Worm (Caenorhabditis elegans) whole organism, L4 larva: ENCODE data around the gene erp-44.2.

Source experiments
- F10B5.3 ChIP-seq: sonication (generic microtip); optimal IDR thresholded peaks from 2 replicates; lab custom pipeline; 2016; ENCODE audit warnings: mild to moderate bottlenecking, missing genetic modification characterization, missing compliant biosample characterization
- F37D6.2 ChIP-seq: sonication (generic microtip); optimal IDR thresholded peaks from 2 replicates; lab custom pipeline; 2016; ENCODE audit warnings: mild to moderate bottlenecking, missing genetic modification characterization, missing compliant biosample characterization
- Y48G9A.11 ChIP-seq: fragments of 200-800 bp; sonication (Bioruptor generic); IDR thresholded peaks from 2 replicates; pipeline ENCODE4 v1.3.6; 2022; ENCODE audit warnings: missing genetic modification reagents, missing genetic modification characterization, missing compliant biosample characterization
- Y5F2A.4 ChIP-seq: fragments of 200-800 bp; sonication (Bioruptor generic); optimal IDR thresholded peaks from 2 replicates; lab custom pipeline; 2018; ENCODE audit warnings: mild to moderate bottlenecking, missing genetic modification characterization, missing compliant biosample characterization
- ZK337.2 ChIP-seq: fragments of 200-800 bp; sonication (Bioruptor generic); IDR thresholded peaks from 2 replicates; pipeline ENCODE4 v1.3.6; 2022; ENCODE audit warnings: missing genetic modification reagents, missing genetic modification characterization, missing compliant biosample characterization
- ZK546.5 ChIP-seq, 2 experiments: sonication (generic microtip); optimal IDR thresholded peaks; 2 replicates each; lab custom pipeline; 2017; ENCODE audit warnings: missing biosample characterization in 2 of 2, missing genetic modification characterization in 2 of 2
- aha-1 ChIP-seq: fragments of 150-350 bp; peaks from one replicate; lab custom pipeline; 2014; ENCODE audit warnings: missing biosample characterization, missing genetic modification characterization
- ceh-28 ChIP-seq: fragments of 150-350 bp; optimal IDR thresholded peaks from 2 replicates; lab custom pipeline; 2014; ENCODE audit warnings: missing biosample characterization, missing genetic modification reagents, missing genetic modification characterization
- cey-2 ChIP-seq: sonication (generic microtip); optimal IDR thresholded peaks from 3 replicates; lab custom pipeline; 2017; ENCODE audit warnings: missing genetic modification characterization, mild to moderate bottlenecking, missing compliant biosample characterization, antibody characterized with exemption, borderline replicate concordance; ENCODE audit not compliant: insufficient read depth
- daf-16 ChIP-seq, 3 experiments: sonication (generic microtip); optimal IDR thresholded peaks; 2 replicates each; lab custom pipeline; 2016 to 2017; ENCODE audit warnings: missing genetic modification characterization in 3 of 3, missing genetic modification reagents in 3 of 3, mild to moderate bottlenecking in 2 of 3, missing compliant biosample characterization in 2 of 3, missing biosample characterization in 1 of 3, moderate library complexity in 1 of 3
- daf-8 ChIP-seq: fragments of 200-800 bp; sonication (Bioruptor generic); IDR thresholded peaks from 2 replicates; pipeline ENCODE4 v1.3.6; 2022; ENCODE audit warnings: missing genetic modification characterization, missing compliant biosample characterization
- dmd-6 ChIP-seq: fragments of 200-800 bp; sonication (Bioruptor generic); IDR thresholded peaks from 2 replicates; pipeline ENCODE4 v1.3.6; 2022; ENCODE audit warnings: missing genetic modification reagents, missing genetic modification characterization, missing compliant biosample characterization
- dpl-1 ChIP-seq: fragments of 150-350 bp; optimal IDR thresholded peaks from 2 replicates; lab custom pipeline; 2014; ENCODE audit warnings: missing biosample characterization, missing genetic modification reagents, missing genetic modification characterization
- dve-1 ChIP-seq: sonication (generic microtip); optimal IDR thresholded peaks from 2 replicates; lab custom pipeline; 2017; ENCODE audit warnings: antibody characterized with exemption, mild to moderate bottlenecking, missing genetic modification characterization, missing compliant biosample characterization; ENCODE audit not compliant: insufficient read depth
- fkh-10 ChIP-seq: fragments of 150-350 bp; optimal IDR thresholded peaks from 2 replicates; lab custom pipeline; 2014; ENCODE audit warnings: missing biosample characterization, missing genetic modification reagents, missing genetic modification characterization
- gei-8 ChIP-seq: fragments of 200-800 bp; sonication (Bioruptor generic); optimal IDR thresholded peaks from 2 replicates; lab custom pipeline; 2018; ENCODE audit warnings: mild to moderate bottlenecking, missing genetic modification characterization, missing compliant biosample characterization
- hif-1 ChIP-seq, 2 experiments: sonication (generic microtip); optimal IDR thresholded peaks; 2 replicates each; lab custom pipeline; 2016 to 2017; ENCODE audit warnings: missing compliant biosample characterization in 2 of 2, missing genetic modification characterization in 2 of 2, missing genetic modification reagents in 2 of 2, missing genotype in 2 of 2, mild to moderate bottlenecking in 1 of 2
- hlh-11 ChIP-seq: fragments of 200-800 bp; sonication (Bioruptor generic); optimal IDR thresholded peaks from 2 replicates; lab custom pipeline; 2018; ENCODE audit warnings: mild to moderate bottlenecking, missing genetic modification characterization, missing compliant biosample characterization
- hlh-30 ChIP-seq: sonication (generic microtip); optimal IDR thresholded peaks from 2 replicates; lab custom pipeline; 2017; ENCODE audit warnings: antibody characterized with exemption, mild to moderate bottlenecking, missing genetic modification characterization, missing compliant biosample characterization; ENCODE audit not compliant: insufficient read depth
- lin-13 ChIP-seq: fragments of 150-350 bp; optimal IDR thresholded peaks from 2 replicates; lab custom pipeline; 2014; ENCODE audit warnings: missing biosample characterization, missing genetic modification reagents, missing genetic modification characterization
- lin-29 ChIP-seq: fragments of 200-800 bp; sonication (Bioruptor generic); IDR thresholded peaks from 2 replicates; pipeline ENCODE4 v1.3.6; 2022; ENCODE audit warnings: missing genetic modification reagents, missing genetic modification characterization, missing compliant biosample characterization
- lin-38 ChIP-seq: fragments of 200-800 bp; sonication (Bioruptor generic); IDR thresholded peaks from 2 replicates; pipeline ENCODE4 v1.3.6; 2022; ENCODE audit warnings: missing genetic modification reagents, missing genetic modification characterization, missing compliant biosample characterization
- lsy-2 ChIP-seq, 2 experiments: fragments of 150-350 bp in 1 of 2; sonication (generic microtip) in 1 of 2; optimal IDR thresholded peaks; 2 replicates each; lab custom pipeline; 2014 to 2017; ENCODE audit warnings: missing biosample characterization in 2 of 2, missing genetic modification characterization in 2 of 2
- mdt-29 ChIP-seq: fragments of 200-800 bp; sonication (Bioruptor generic); IDR thresholded peaks from 2 replicates; pipeline ENCODE4 v1.3.6; 2022; ENCODE audit warnings: missing genetic modification reagents, missing genetic modification characterization, missing compliant biosample characterization
- mep-1 ChIP-seq: fragments of 150-350 bp; sonication (generic microtip); optimal IDR thresholded peaks from 3 replicates; lab custom pipeline; 2014; ENCODE audit warnings: missing biosample characterization, missing genetic modification characterization
- mes-2 ChIP-seq: sonication (generic microtip); optimal IDR thresholded peaks from 2 replicates; lab custom pipeline; 2016; ENCODE audit warnings: missing genotype, mild to moderate bottlenecking, missing genetic modification characterization, missing compliant biosample characterization; ENCODE audit not compliant: poor library complexity, severe bottlenecking
- mxl-2 ChIP-seq: fragments of 200-800 bp; sonication (Bioruptor generic); conservative IDR thresholded peaks from 2 replicates; pipeline ENCODE4 v1.3.6; 2022; ENCODE audit warnings: missing genetic modification reagents, missing genetic modification characterization, missing compliant biosample characterization
- mxl-3 ChIP-seq: fragments of 200-800 bp; sonication (Bioruptor generic); optimal IDR thresholded peaks from 2 replicates; lab custom pipeline; 2018; ENCODE audit warnings: mild to moderate bottlenecking, missing genetic modification characterization, missing compliant biosample characterization
- nhr-237 ChIP-seq: sonication (generic microtip); optimal IDR thresholded peaks from 2 replicates; lab custom pipeline; 2017; ENCODE audit warnings: missing biosample characterization, missing genetic modification characterization
- nhr-28 ChIP-seq: fragments of 150-350 bp; optimal IDR thresholded peaks from 2 replicates; lab custom pipeline; 2014; ENCODE audit warnings: missing biosample characterization, missing genetic modification characterization
- nhr-48 ChIP-seq: sonication (generic microtip); optimal IDR thresholded peaks from 2 replicates; lab custom pipeline; 2016; ENCODE audit warnings: mild to moderate bottlenecking, missing genetic modification characterization, missing compliant biosample characterization
- nhr-6 ChIP-seq: fragments of 150-350 bp; optimal IDR thresholded peaks from 2 replicates; lab custom pipeline; 2014; ENCODE audit warnings: missing biosample characterization, missing genetic modification characterization
- pqm-1 ChIP-seq: sonication (generic microtip); optimal IDR thresholded peaks from 2 replicates; lab custom pipeline; 2017; ENCODE audit warnings: missing biosample characterization, missing genetic modification characterization
- rbr-2 ChIP-seq: sonication (generic microtip); optimal IDR thresholded peaks from 2 replicates; lab custom pipeline; 2016; ENCODE audit warnings: missing genotype, missing genetic modification characterization, missing compliant biosample characterization
- snpc-1.2 ChIP-seq: fragments of 200-800 bp; sonication (Bioruptor generic); IDR thresholded peaks from 2 replicates; pipeline ENCODE4 v1.3.6; 2022; ENCODE audit warnings: missing genetic modification reagents, missing genetic modification characterization, missing compliant biosample characterization
- unc-130 ChIP-seq: sonication (generic microtip); optimal IDR thresholded peaks from 2 replicates; lab custom pipeline; 2016; ENCODE audit warnings: missing genetic modification reagents, missing genetic modification characterization, missing compliant biosample characterization
- unc-62 ChIP-seq, 3 experiments: fragments of 150-350 bp in 1 of 3; sonication (generic microtip); optimal IDR thresholded peaks in 2 of 3; peaks in 1 of 3; 1 replicate in 1 of 3; 2 replicates in 2 of 3; lab custom pipeline; 2014 to 2017; ENCODE audit warnings: missing biosample characterization in 3 of 3, missing genetic modification characterization in 3 of 3, missing genetic modification reagents in 3 of 3, missing genotype in 1 of 3
- zfp-3 ChIP-seq: fragments of 200-800 bp; sonication (Bioruptor generic); conservative IDR thresholded peaks from 2 replicates; pipeline ENCODE4 v1.3.6; 2022; ENCODE audit warnings: missing genetic modification reagents, missing genetic modification characterization, missing compliant biosample characterization
- ztf-7 ChIP-seq: fragments of 150-350 bp; optimal IDR thresholded peaks from 2 replicates; lab custom pipeline; 2014; ENCODE audit warnings: missing biosample characterization, missing genetic modification characterization

erp-44.2 gene

DNA sequence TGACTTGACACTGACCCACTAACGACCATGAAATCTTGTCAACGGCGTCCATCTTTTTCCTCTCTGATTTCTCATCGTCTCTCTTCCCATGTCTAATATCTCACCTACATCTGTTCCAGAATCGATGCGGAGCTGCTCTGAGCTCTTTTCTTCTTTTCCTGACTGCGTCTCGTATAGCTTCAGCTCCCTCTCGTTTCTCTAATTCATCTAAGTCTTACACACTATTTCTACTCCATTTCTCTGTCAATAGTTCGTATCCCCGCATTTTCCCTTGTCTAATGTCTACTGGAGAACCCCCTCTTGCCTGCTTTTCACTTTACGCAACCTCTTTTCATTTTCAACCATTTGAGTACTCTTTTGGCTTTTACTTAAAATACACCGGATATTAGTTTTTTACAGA, 16.6 kb downstream of the erp-44.2 start, which contains the start of gene ric-3 (continued):
- TF ChIP-seq cey-2 (tag; lab: Kevin White, UChicago) (no peak), F37D6.2 (tag; lab: Kevin White, UChicago) (peak; percentile 29), gei-8 (no peak), hlh-11 (tag; lab: Kevin White, UChicago) (peak; percentile 61), snpc-1.2 (GFP tag; lab: Robert Waterston, UW) (no peak), mxl-3 (GFP tag; lab: Kevin White, UChicago) (no peak), lin-29 (no peak), unc-130 (no peak), mep-1 (tag; lab: Kevin White, UChicago) (peak; percentile 38), nhr-237 (no peak), nhr-48 (tag; lab: Kevin White, UChicago) (peak; percentile 22), mxl-2 (no peak), pqm-1 (tag; lab: Kevin White, UChicago) (no peak), aha-1 (tag; lab: Kevin White, UChicago) (peak; percentile 64), nhr-6 (tag; lab: Kevin White, UChicago) (no peak), lsy-2 (tag; optimal IDR thresholded peaks at IDR 0.05; lab: Kevin White, UChicago) (peak in 1 of 2 experiments; percentile 70), hlh-30 (peak; percentile 34), lin-13 (GFP tag; lab: Kevin White, UChicago) (no peak), mes-2 (tag; lab: Kevin White, UChicago) (peak; percentile 45), fkh-10 (GFP tag; lab: Kevin White, UChicago) (no peak), zfp-3 (GFP tag; lab: Robert Waterston, UW) (no peak), rbr-2 (tag; lab: Kevin White, UChicago) (peak; percentile 71), ceh-28 (tag; lab: Kevin White, UChicago) (peak; percentile 58), unc-62 (GFP tag; optimal IDR thresholded peaks at IDR 0.05 in 1 of 2; lab: Kevin White, UChicago) (peak in 1 of 2 experiments; percentile 98), unc-62 (tag; optimal IDR thresholded peaks at IDR 0.05; lab: Kevin White, UChicago) (no peak)

DNA sequence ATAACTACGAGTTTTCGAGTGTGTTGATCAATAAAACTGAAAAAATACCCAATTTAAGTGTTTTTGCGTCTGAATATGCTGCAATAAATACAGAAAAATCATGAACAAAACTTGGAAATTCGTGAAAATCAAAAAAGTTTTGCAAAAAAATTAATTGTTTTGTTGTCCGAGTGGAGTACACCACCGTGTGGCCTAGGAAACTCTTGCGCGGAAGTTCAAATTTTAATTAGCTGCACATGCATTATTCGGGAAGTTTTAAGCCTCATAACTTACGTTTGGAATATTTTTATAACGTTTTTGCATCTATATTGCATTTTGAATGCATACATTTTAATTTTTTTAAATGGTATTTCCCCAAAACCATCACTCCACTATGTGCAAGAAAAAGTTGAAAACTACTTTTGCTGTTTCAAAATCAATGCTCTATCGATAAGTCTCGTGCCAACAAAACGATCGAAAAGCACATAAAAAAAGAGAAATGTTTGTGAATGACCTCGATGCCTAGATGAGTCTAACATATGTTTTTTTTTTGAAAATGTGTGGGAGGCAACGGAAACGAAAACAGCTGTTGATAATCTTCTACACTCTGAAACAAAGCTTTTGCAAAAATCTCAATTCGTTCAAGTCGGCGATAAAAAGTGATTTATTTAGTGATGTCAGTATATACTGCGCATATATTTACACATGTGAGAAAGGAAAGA, 17.9 kb downstream of the erp-44.2 start:
- TF ChIP-seq Y5F2A.4 (GFP tag; lab: Kevin White, UChicago) (no peak), mes-2 (tag; lab: Kevin White, UChicago) (peak; percentile 92), Y48G9A.11 (GFP tag; lab: Robert Waterston, UW) (peak; percentile 50; the same call in 1 of the 2 replicates), aha-1 (tag; lab: Kevin White, UChicago) (peak; percentile 60), lsy-2 (tag; optimal IDR thresholded peaks at IDR 0.05; lab: Kevin White, UChicago) (peak in 1 of 2 experiments; percentile 45), ztf-7 (no peak), hlh-11 (tag; lab: Kevin White, UChicago) (peak; percentile 29), dmd-6 (GFP tag; lab: Robert Waterston, UW) (peak; percentile 38; the same call in 1 of the 2 replicates), ZK546.5 (tag; optimal IDR thresholded peaks at IDR 0.05; lab: Kevin White, UChicago) (no peak), snpc-1.2 (GFP tag; lab: Robert Waterston, UW) (0 out of 2 replicates have a peak, but pooled peaks have one; percentile 25), daf-8 (GFP tag; lab: Robert Waterston, UW) (no peak), nhr-28 (tag; lab: Kevin White, UChicago) (peak; percentile 32), daf-16 (GFP tag; optimal IDR thresholded peaks at IDR 0.05; lab: Kevin White, UChicago) (no peak), daf-16 (tag; optimal IDR thresholded peaks at IDR 0.05; lab: Kevin White, UChicago) (peak; percentile 24), hif-1 (tag; optimal IDR thresholded peaks at IDR 0.05; lab: Kevin White, UChicago) (peak in 1 of 2 experiments; percentile 22), unc-130 (peak; percentile 62), mdt-29 (no peak), dpl-1 (GFP tag; lab: Kevin White, UChicago) (peak; percentile 83), dve-1 (tag; lab: Kevin White, UChicago) (peak; percentile 41), F10B5.3 (tag; lab: Kevin White, UChicago) (no peak), lin-38 (GFP tag; lab: Robert Waterston, UW) (peak; percentile 40), cey-2 (tag; lab: Kevin White, UChicago) (no peak), ZK337.2 (peak; percentile 49; the same call in 1 of the 2 replicates)
